Worm (Caenorhabditis elegans) whole organism, young adult: Measurements from ENCODE around the gene fbxb-45.
A peak's percentile ranks its signal among the peaks of the same experiment; 100 is the strongest.
"Not testable (repeated sequence)": the region's sequence is repeated elsewhere in the genome, so short reads cannot be mapped to it uniquely, and the experiment has no call there.

Experiments
- B0261.1 ChIP-seq: sonication (generic microtip); optimal IDR thresholded peaks from 2 replicates; lab custom pipeline; 2016; ENCODE audit warnings: mild to moderate bottlenecking, missing genetic modification characterization, moderate library complexity, missing compliant biosample characterization
- B0336.3 ChIP-seq: fragments of 200-800 bp; sonication (Bioruptor generic); IDR thresholded peaks from 2 replicates; pipeline ENCODE4 v1.3.6; 2022; ENCODE audit warnings: missing genetic modification characterization, missing compliant biosample characterization
- F10E7.11 ChIP-seq: sonication (generic microtip); optimal IDR thresholded peaks from 2 replicates; lab custom pipeline; 2017; ENCODE audit warnings: mild to moderate bottlenecking, missing genetic modification characterization, moderate library complexity, missing compliant biosample characterization
- F33H1.4 ChIP-seq: fragments of 200-800 bp; sonication (Bioruptor generic); IDR thresholded peaks from 2 replicates; pipeline ENCODE4 v1.3.6; 2022; ENCODE audit warnings: missing genetic modification reagents, missing genetic modification characterization, missing compliant biosample characterization
- F52B5.7 ChIP-seq: sonication (generic microtip); optimal IDR thresholded peaks from 2 replicates; lab custom pipeline; 2016; ENCODE audit warnings: mild to moderate bottlenecking, missing genetic modification characterization, missing compliant biosample characterization
- K11D2.4 ChIP-seq: fragments of 200-800 bp; sonication (Bioruptor generic); IDR thresholded peaks from 2 replicates; pipeline ENCODE4 v1.3.6; 2022; ENCODE audit warnings: missing genetic modification reagents, missing genetic modification characterization, missing compliant biosample characterization
- T26A5.8 ChIP-seq: sonication (generic microtip); optimal IDR thresholded peaks from 2 replicates; lab custom pipeline; 2016; ENCODE audit warnings: missing genetic modification characterization, missing compliant biosample characterization
- Y56A3A.18 ChIP-seq: fragments of 200-800 bp; sonication (Bioruptor generic); IDR thresholded peaks from 2 replicates; pipeline ENCODE4 v1.3.6; 2022; ENCODE audit warnings: missing genetic modification reagents, missing genetic modification characterization, missing compliant biosample characterization
- ama-1 ChIP-seq, 3 experiments: fragments of 150-350 bp in 1 of 3; sonication (generic microtip) in 2 of 3; optimal IDR thresholded peaks; 2 replicates each; lab custom pipeline; 2014 to 2018; ENCODE audit warnings: missing biosample characterization in 2 of 3, missing genetic modification characterization in 2 of 3, missing genetic modification reagents in 2 of 3
- attf-5 ChIP-seq: fragments of 200-800 bp; sonication (Bioruptor generic); optimal IDR thresholded peaks from 2 replicates; lab custom pipeline; 2018; ENCODE audit warnings: mild to moderate bottlenecking, missing genetic modification characterization, missing compliant biosample characterization
- bed-1 ChIP-seq: fragments of 200-800 bp; sonication (Bioruptor generic); IDR thresholded peaks from 2 replicates; pipeline ENCODE4 v1.3.6; 2022; ENCODE audit warnings: missing genetic modification reagents, missing genetic modification characterization, missing compliant biosample characterization
- ceh-100 ChIP-seq: fragments of 200-800 bp; sonication (Bioruptor generic); IDR thresholded peaks from 2 replicates; pipeline ENCODE4 v1.3.6; 2022; ENCODE audit warnings: missing genetic modification reagents, missing genetic modification characterization, missing compliant biosample characterization
- die-1 ChIP-seq: sonication (generic microtip); optimal IDR thresholded peaks from 2 replicates; lab custom pipeline; 2016; ENCODE audit warnings: missing genotype, mild to moderate bottlenecking, missing genetic modification characterization, missing compliant biosample characterization
- dpl-1 ChIP-seq: fragments of 150-350 bp; optimal IDR thresholded peaks from 2 replicates; lab custom pipeline; 2014; ENCODE audit warnings: missing biosample characterization, missing genetic modification reagents, missing genetic modification characterization
- egl-18 ChIP-seq: fragments of 200-800 bp; sonication (Bioruptor generic); IDR thresholded peaks from 2 replicates; pipeline ENCODE4 v1.3.6; 2022; ENCODE audit warnings: missing genetic modification reagents, missing genetic modification characterization, missing compliant biosample characterization
- ekl-4 ChIP-seq: fragments of 200-800 bp; sonication (Bioruptor generic); IDR thresholded peaks from 2 replicates; pipeline ENCODE4 v1.3.6; 2022; ENCODE audit warnings: missing genetic modification reagents, missing genetic modification characterization, missing compliant biosample characterization
- gei-17 ChIP-seq: fragments of 200-800 bp; sonication (Bioruptor generic); optimal IDR thresholded peaks from 2 replicates; lab custom pipeline; 2018; ENCODE audit warnings: mild to moderate bottlenecking, missing genetic modification characterization, missing compliant biosample characterization
- hlh-12 ChIP-seq: sonication (generic microtip); optimal IDR thresholded peaks from 2 replicates; lab custom pipeline; 2016; ENCODE audit warnings: missing genetic modification characterization, missing compliant biosample characterization
- lin-35 ChIP-seq, 3 experiments: fragments of 150-350 bp in 2 of 3; sonication (generic microtip) in 1 of 3; optimal IDR thresholded peaks; 2 replicates each; lab custom pipeline; 2014 to 2018; ENCODE audit warnings: missing biosample characterization in 3 of 3, missing genetic modification characterization in 3 of 3, missing genetic modification reagents in 3 of 3
- lir-1 ChIP-seq: fragments of 200-800 bp; sonication (Bioruptor generic); conservative IDR thresholded peaks from 2 replicates; pipeline ENCODE4 v1.3.6; 2022; ENCODE audit warnings: missing genetic modification reagents, missing genetic modification characterization, missing compliant biosample characterization
- madf-10 ChIP-seq: sonication (generic microtip); optimal IDR thresholded peaks from 2 replicates; lab custom pipeline; 2016; ENCODE audit warnings: mild to moderate bottlenecking, missing genetic modification characterization, missing compliant biosample characterization
- mcd-1 ChIP-seq: fragments of 200-800 bp; sonication (Bioruptor generic); IDR thresholded peaks from 2 replicates; pipeline ENCODE4 v1.3.6; 2022; ENCODE audit warnings: missing genetic modification reagents, missing genetic modification characterization, missing compliant biosample characterization
- mxl-1 ChIP-seq: sonication (generic microtip); optimal IDR thresholded peaks from 2 replicates; lab custom pipeline; 2016; ENCODE audit warnings: missing genetic modification characterization, missing compliant biosample characterization
- nfya-2 ChIP-seq: fragments of 200-800 bp; sonication (Bioruptor generic); IDR thresholded peaks from 2 replicates; pipeline ENCODE4 v1.3.6; 2022; ENCODE audit warnings: missing genetic modification reagents, missing genetic modification characterization, missing compliant biosample characterization
- nfyb-1 ChIP-seq: fragments of 200-800 bp; sonication (Bioruptor generic); IDR thresholded peaks from 2 replicates; pipeline ENCODE4 v1.3.6; 2022; ENCODE audit warnings: missing genetic modification reagents, missing genetic modification characterization, missing compliant biosample characterization
- nhr-120 ChIP-seq: fragments of 200-800 bp; sonication (Bioruptor generic); IDR thresholded peaks from 2 replicates; pipeline ENCODE4 v1.3.6; 2022; ENCODE audit warnings: missing genetic modification characterization, missing compliant biosample characterization
- nhr-80 ChIP-seq: sonication (generic microtip); optimal IDR thresholded peaks from 2 replicates; lab custom pipeline; 2016; ENCODE audit warnings: missing genetic modification characterization, missing compliant biosample characterization
- rec-8 ChIP-seq, 2 experiments: sonication (generic microtip); optimal IDR thresholded peaks; 2 replicates each; lab custom pipeline; 2016; ENCODE audit warnings: mild to moderate bottlenecking in 2 of 2, missing genetic modification characterization in 2 of 2, missing genetic modification reagents in 2 of 2, missing genotype in 2 of 2, missing biosample characterization in 1 of 2, missing compliant biosample characterization in 1 of 2, moderate library complexity in 1 of 2
- snpc-3.4 ChIP-seq: sonication (generic microtip); optimal IDR thresholded peaks from 2 replicates; lab custom pipeline; 2017; ENCODE audit warnings: missing genetic modification characterization, mild to moderate bottlenecking, missing compliant biosample characterization, antibody characterized with exemption, moderate library complexity, missing genotype, missing genetic modification reagents
- unc-130 ChIP-seq: sonication (generic microtip); optimal IDR thresholded peaks from 2 replicates; lab custom pipeline; 2016; ENCODE audit warnings: missing genetic modification reagents, missing genetic modification characterization, missing compliant biosample characterization
- ztf-18 ChIP-seq: sonication (generic microtip); optimal IDR thresholded peaks from 2 replicates; lab custom pipeline; 2016; ENCODE audit warnings: missing genotype, mild to moderate bottlenecking, missing genetic modification characterization, missing compliant biosample characterization
- ztf-22 ChIP-seq: fragments of 200-800 bp; sonication (Bioruptor generic); optimal IDR thresholded peaks from 2 replicates; lab custom pipeline; 2018; ENCODE audit warnings: mild to moderate bottlenecking, missing genetic modification characterization, moderate library complexity, missing compliant biosample characterization
- ztf-28 ChIP-seq: fragments of 200-800 bp; sonication (Bioruptor generic); IDR thresholded peaks from 2 replicates; pipeline ENCODE4 v1.3.6; 2022; ENCODE audit warnings: missing genetic modification reagents, missing genetic modification characterization, missing compliant biosample characterization
- ztf-6 ChIP-seq: fragments of 200-800 bp; sonication (Bioruptor generic); IDR thresholded peaks from 2 replicates; pipeline ENCODE4 v1.3.6; 2022; ENCODE audit warnings: missing genetic modification reagents, missing genetic modification characterization, missing compliant biosample characterization

The fbxb-45 gene

DNA sequence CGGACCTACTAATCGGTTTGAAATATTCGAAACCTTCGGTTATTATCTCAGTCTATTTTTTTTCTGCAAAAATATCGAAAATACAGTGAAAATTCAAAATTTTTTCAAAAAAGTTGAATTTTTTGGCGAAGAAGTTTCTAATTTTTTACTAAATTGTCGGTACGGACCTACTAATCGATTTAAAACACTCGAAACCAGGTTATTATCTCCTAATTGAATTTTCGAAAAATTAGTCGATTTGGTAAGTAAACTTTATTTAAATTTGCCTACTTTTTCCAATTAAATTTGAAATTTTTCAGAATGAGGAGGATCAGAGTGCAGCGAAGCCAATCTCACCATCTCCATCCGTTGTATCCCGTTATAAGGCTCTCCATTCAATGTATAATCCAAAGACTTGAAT is 27.0 kb upstream of the fbxb-45 start, which contains the start of gene K02E7.12:
Gene K02E7.12, plus strand, starts transcription at position 301 of the 400 bp plus-strand sequence.
- TF ChIP-seq K11D2.4 (GFP tag; lab: Robert Waterston, UW) (no peak), bed-1 (GFP tag; lab: Robert Waterston, UW) (no peak), ama-1 (optimal IDR thresholded peaks at IDR 0.05; lab: Kevin White, UChicago) (no peak), ama-1 (GFP tag; optimal IDR thresholded peaks at IDR 0.05; lab: Kevin White, UChicago) (no peak), B0336.3 (GFP tag; lab: Robert Waterston, UW) (no peak), die-1 (tag; lab: Kevin White, UChicago) (no peak), lin-35 (GFP tag; optimal IDR thresholded peaks at IDR 0.05; lab: Kevin White, UChicago) (no peak), nhr-120 (GFP tag; lab: Robert Waterston, UW) (no peak), T26A5.8 (tag; lab: Kevin White, UChicago) (no peak), snpc-3.4 (no peak), F33H1.4 (GFP tag; lab: Robert Waterston, UW) (no peak), ztf-22 (GFP tag; lab: Kevin White, UChicago) (no peak)

ce11 chrII:1066907-1067306 is 23.1 kb upstream of the fbxb-45 start, which contains the start of gene K02E7.10:
Gene K02E7.10, minus strand, starts transcription at chrII:1067007.
- no peak for TF ChIP-seq lir-1 (GFP tag; lab: Robert Waterston, UW)
- no peak for TF ChIP-seq ztf-18 (tag; lab: Kevin White, UChicago)
- no peak for TF ChIP-seq unc-130 (GFP tag; lab: Kevin White, UChicago)
- no peak for TF ChIP-seq madf-10 (tag; lab: Kevin White, UChicago)
- no peak for TF ChIP-seq attf-5
- TF ChIP-seq mxl-1 (tag; lab: Kevin White, UChicago): no peak
- no peak for TF ChIP-seq nhr-80 (tag; lab: Kevin White, UChicago)
- no peak for TF ChIP-seq gei-17 (GFP tag; lab: Kevin White, UChicago)
- TF ChIP-seq dpl-1 (GFP tag; lab: Kevin White, UChicago): no peak
- TF ChIP-seq ztf-6 (GFP tag; lab: Robert Waterston, UW): no peak
- no peak for TF ChIP-seq B0261.1 (tag; lab: Kevin White, UChicago)
- TF ChIP-seq mcd-1 (GFP tag; lab: Robert Waterston, UW): no peak
- TF ChIP-seq nfyb-1: no peak
- no peak for TF ChIP-seq rec-8 (tag; optimal IDR thresholded peaks at IDR 0.05; lab: Kevin White, UChicago)
- no peak for TF ChIP-seq F52B5.7 (tag; lab: Kevin White, UChicago)
- no peak for TF ChIP-seq egl-18 (GFP tag; lab: Robert Waterston, UW)
- TF ChIP-seq T26A5.8 (tag; lab: Kevin White, UChicago): no peak

- TF ChIP-seq nhr-80 (tag; lab: Kevin White, UChicago) (peak; percentile 54), die-1 (tag; lab: Kevin White, UChicago) (no peak)
Measured at ce11 chrII:1063926-1064325, 20.1 kb upstream of the fbxb-45 start.

DNA sequence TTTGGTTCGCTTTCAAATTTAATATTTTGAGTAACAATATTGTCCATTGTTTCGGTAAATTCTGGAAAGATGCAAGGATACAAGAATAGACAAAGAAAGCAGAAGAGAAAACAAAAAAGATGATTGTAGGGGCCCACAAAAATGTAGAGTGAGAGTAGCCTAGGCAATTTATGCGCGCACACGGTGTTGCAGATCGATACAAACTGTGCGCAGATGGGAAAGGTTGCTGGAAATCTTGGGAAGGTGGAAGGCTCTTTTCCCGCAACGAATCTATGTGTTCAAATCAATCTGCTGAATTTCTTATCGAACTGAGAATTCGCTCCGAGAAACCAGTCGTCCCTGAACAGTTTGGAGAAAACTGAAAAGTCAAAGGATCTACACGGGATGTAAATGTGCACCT is 16.9 kb upstream of the fbxb-45 start, which contains the start of gene btb-10:
Gene btb-10, minus strand, starts transcription at position 101 of the 400 bp plus-strand sequence.
- TF ChIP-seq F10E7.11 (tag; lab: Kevin White, UChicago); nfya-2; ztf-28: not testable (repeated sequence)

ce11 chrII:1056844-1057243 is 13.0 kb upstream of the fbxb-45 start:
- TF ChIP-seq hlh-12 (tag; lab: Kevin White, UChicago) (no peak), ceh-100 (no peak), nhr-80 (tag; lab: Kevin White, UChicago) (peak; percentile 74), ztf-22 (GFP tag; lab: Kevin White, UChicago) (no peak), ekl-4 (0 out of 2 replicates have a peak, but pooled peaks have one; percentile 14), Y56A3A.18 (no peak), nfya-2 (no peak)
- TF ChIP-seq, all 124 proteins: peak for 2
